Fruit fly (Drosophila melanogaster) whole organism, embryonic: ENCODE data around the gene Acat2.

Experiments used
- Abd-B ChIP-seq: fragments of 200-800 bp; sonication (Bioruptor generic); optimal IDR thresholded peaks from 2 replicates; lab custom pipeline; 2018; ENCODE audit warnings: missing biosample characterization, mild to moderate bottlenecking, missing genetic modification characterization, moderate library complexity
- B-H1 ChIP-seq: fragments of 200-800 bp; sonication (Bioruptor generic); IDR thresholded peaks from 3 replicates; pipeline ENCODE4 v1.3.6; 2022; ENCODE audit warnings: missing biosample characterization, missing genetic modification characterization
- BtbVII ChIP-seq: fragments of 200-800 bp; sonication (Bioruptor generic); optimal IDR thresholded peaks from 3 replicates; lab custom pipeline; 2017; ENCODE audit warnings: missing biosample characterization, mild to moderate bottlenecking, missing genetic modification characterization
- CG10147 ChIP-seq: fragments of 200-800 bp; sonication (Bioruptor generic); optimal IDR thresholded peaks from 2 replicates; lab custom pipeline; 2019; ENCODE audit warnings: missing biosample characterization, mild to moderate bottlenecking, missing genetic modification characterization, moderate library complexity
- CG1233 ChIP-seq: fragments of 200-800 bp; sonication (Bioruptor generic); optimal IDR thresholded peaks from 4 replicates; lab custom pipeline; 2018; ENCODE audit warnings: missing biosample characterization, mild to moderate bottlenecking, missing genetic modification characterization
- CG13287 ChIP-seq: fragments of 200-800 bp; sonication (Bioruptor generic); IDR thresholded peaks from 2 replicates; pipeline ENCODE4 v1.3.6; 2022; ENCODE audit warnings: missing biosample characterization, missing genetic modification characterization; ENCODE audit not compliant: partially characterized antibody
- CG13424 ChIP-seq: fragments of 200-800 bp; sonication (Bioruptor generic); optimal IDR thresholded peaks from 2 replicates; lab custom pipeline; 2019; ENCODE audit warnings: missing biosample characterization, mild to moderate bottlenecking, missing genetic modification characterization, moderate library complexity
- CG14441 ChIP-seq: fragments of 200-800 bp; sonication (Bioruptor generic); IDR thresholded peaks from 2 replicates; pipeline ENCODE4 v1.3.6; 2022; ENCODE audit warnings: missing biosample characterization, missing genetic modification characterization
- CG17359 ChIP-seq: fragments of 200-800 bp; sonication (Bioruptor generic); optimal IDR thresholded peaks from 3 replicates; lab custom pipeline; 2018; ENCODE audit warnings: missing biosample characterization, mild to moderate bottlenecking, missing genetic modification characterization, moderate library complexity
- CG17385 ChIP-seq: fragments of 200-800 bp; sonication (Bioruptor generic); optimal IDR thresholded peaks from 3 replicates; lab custom pipeline; 2018; ENCODE audit warnings: missing biosample characterization, mild to moderate bottlenecking, missing genetic modification characterization
- CG32532 ChIP-seq: fragments of 200-800 bp; sonication (Bioruptor generic); IDR thresholded peaks from 2 replicates; pipeline ENCODE4 v1.3.6; 2022; ENCODE audit warnings: missing biosample characterization, missing genetic modification characterization
- CG3847 ChIP-seq: fragments of 200-800 bp; sonication (Bioruptor generic); IDR thresholded peaks from 2 replicates; pipeline ENCODE4 v1.3.6; 2022; ENCODE audit warnings: missing biosample characterization, missing genetic modification characterization
- CG7271 ChIP-seq: fragments of 200-800 bp; sonication (Bioruptor generic); optimal IDR thresholded peaks from 2 replicates; lab custom pipeline; 2018; ENCODE audit warnings: missing biosample characterization, mild to moderate bottlenecking, missing genetic modification characterization, moderate library complexity
- CG7372 ChIP-seq: fragments of 200-800 bp; sonication (Bioruptor generic); IDR thresholded peaks from 2 replicates; pipeline ENCODE4 v1.3.6; 2022; ENCODE audit warnings: missing biosample characterization, missing genetic modification characterization
- CG7839 ChIP-seq: fragments of 200-800 bp; sonication (Bioruptor generic); optimal IDR thresholded peaks from 3 replicates; lab custom pipeline; 2018; ENCODE audit warnings: missing biosample characterization, mild to moderate bottlenecking, missing genetic modification characterization, moderate library complexity
- CG8359 ChIP-seq: fragments of 200-800 bp; sonication (Bioruptor generic); optimal IDR thresholded peaks from 2 replicates; lab custom pipeline; 2017; ENCODE audit warnings: missing biosample characterization, mild to moderate bottlenecking, missing genetic modification characterization, borderline replicate concordance
- CG8924 ChIP-seq: fragments of 200-800 bp; optimal IDR thresholded peaks from 3 replicates; lab custom pipeline; 2019; ENCODE audit warnings: missing biosample characterization, mild to moderate bottlenecking, missing genetic modification characterization, moderate library complexity
- CoRest ChIP-seq: fragments of 200-800 bp; sonication (Bioruptor generic); optimal IDR thresholded peaks from 3 replicates; lab custom pipeline; 2018; ENCODE audit warnings: missing biosample characterization, mild to moderate bottlenecking, missing genetic modification characterization, moderate library complexity
- Deaf1 ChIP-seq: fragments of 200-800 bp; optimal IDR thresholded peaks from 3 replicates; lab custom pipeline; 2019; ENCODE audit warnings: missing biosample characterization, mild to moderate bottlenecking, missing genetic modification characterization, moderate library complexity
- Dek ChIP-seq: fragments of 200-800 bp; sonication (Bioruptor generic); optimal IDR thresholded peaks from 3 replicates; lab custom pipeline; 2019; ENCODE audit warnings: missing biosample characterization, mild to moderate bottlenecking, missing genetic modification characterization, moderate library complexity
- Drgx ChIP-seq: fragments of 200-800 bp; sonication (Bioruptor generic); IDR thresholded peaks from 2 replicates; pipeline ENCODE4 v1.3.6; 2022; ENCODE audit warnings: missing biosample characterization, missing genetic modification characterization
- E2f1 ChIP-seq: fragments of 200-800 bp; sonication (Bioruptor generic); IDR thresholded peaks from 2 replicates; pipeline ENCODE4 v1.3.6; 2022; ENCODE audit warnings: missing biosample characterization, missing genetic modification characterization
- Fer3 ChIP-seq: fragments of 200-800 bp; sonication (Bioruptor generic); optimal IDR thresholded peaks from 2 replicates; lab custom pipeline; 2018; ENCODE audit warnings: missing biosample characterization, mild to moderate bottlenecking, missing genetic modification characterization, moderate library complexity
- Gsc ChIP-seq: fragments of 200-800 bp; sonication (Bioruptor generic); IDR thresholded peaks from 2 replicates; pipeline ENCODE4 v1.3.6; 2022; ENCODE audit warnings: missing biosample characterization, missing genetic modification characterization
- H15 ChIP-seq: fragments of 200-800 bp; sonication (Bioruptor generic); IDR thresholded peaks from 3 replicates; pipeline ENCODE4 v1.3.6; 2022; ENCODE audit warnings: missing biosample characterization, missing genetic modification characterization
- HLH4C ChIP-seq: fragments of 200-800 bp; sonication (Bioruptor generic); IDR thresholded peaks from 3 replicates; pipeline ENCODE4 v1.3.6; 2022; ENCODE audit warnings: missing biosample characterization, missing genetic modification characterization; ENCODE audit not compliant: partially characterized antibody
- Hr78 ChIP-seq, 2 experiments: fragments of 200-800 bp in 1 of 2; fragments of >200 bp in 1 of 2; sonication (Bioruptor generic) in 1 of 2; optimal IDR thresholded peaks; 2 replicates each; lab custom pipeline; 2017 to 2019; ENCODE audit warnings: missing biosample characterization in 2 of 2, missing genetic modification characterization in 2 of 2, mild to moderate bottlenecking in 1 of 2, moderate library complexity in 1 of 2
- Meics ChIP-seq: fragments of 200-800 bp; sonication (Bioruptor generic); optimal IDR thresholded peaks from 2 replicates; lab custom pipeline; 2017; ENCODE audit warnings: missing biosample characterization, mild to moderate bottlenecking, missing genetic modification characterization
- Nf-YB ChIP-seq: fragments of 200-800 bp; sonication (Bioruptor generic); optimal IDR thresholded peaks from 3 replicates; lab custom pipeline; 2019; ENCODE audit warnings: missing biosample characterization, mild to moderate bottlenecking, missing genetic modification characterization, moderate library complexity
- Ravus ChIP-seq: fragments of 200-800 bp; sonication (Bioruptor generic); IDR thresholded peaks from 2 replicates; pipeline ENCODE4 v1.3.6; 2022; ENCODE audit warnings: missing biosample characterization, missing genetic modification characterization
- Rfx ChIP-seq: fragments of 200-800 bp; sonication (Bioruptor generic); IDR thresholded peaks from 2 replicates; pipeline ENCODE4 v1.3.6; 2022; ENCODE audit warnings: missing biosample characterization, missing genetic modification characterization
- Sox100B ChIP-seq: fragments of 200-800 bp; sonication (Bioruptor generic); optimal IDR thresholded peaks from 3 replicates; lab custom pipeline; 2018; ENCODE audit warnings: missing biosample characterization, mild to moderate bottlenecking, missing genetic modification characterization
- bowl ChIP-seq: fragments of 200-800 bp; sonication (Bioruptor generic); IDR thresholded peaks from 2 replicates; pipeline ENCODE4 v1.3.6; 2022; ENCODE audit warnings: missing biosample characterization, missing genetic modification characterization
- cas ChIP-seq: fragments of 200-800 bp; sonication (Bioruptor generic); IDR thresholded peaks from 2 replicates; pipeline ENCODE4 v1.3.6; 2022; ENCODE audit warnings: missing biosample characterization, missing genetic modification characterization
- disco-r ChIP-seq: fragments of 200-800 bp; sonication (Bioruptor generic); optimal IDR thresholded peaks from 2 replicates; lab custom pipeline; 2016; ENCODE audit warnings: missing biosample characterization, missing genetic modification characterization
- dmrt99B ChIP-seq: fragments of 200-800 bp; sonication (Bioruptor generic); optimal IDR thresholded peaks from 2 replicates; lab custom pipeline; 2018; ENCODE audit warnings: missing biosample characterization, mild to moderate bottlenecking, missing genetic modification characterization, moderate library complexity
- dysf ChIP-seq: fragments of 200-800 bp; sonication (Bioruptor generic); IDR thresholded peaks from 3 replicates; pipeline ENCODE4 v1.3.6; 2022; ENCODE audit warnings: missing biosample characterization, missing genetic modification characterization
- esg ChIP-seq: fragments of 200-800 bp; sonication (Bioruptor generic); conservative IDR thresholded peaks from 2 replicates; pipeline ENCODE4 v1.3.6; 2022; ENCODE audit warnings: missing biosample characterization, missing genetic modification characterization
- h ChIP-seq: fragments of >200 bp; optimal IDR thresholded peaks from 2 replicates; lab custom pipeline; 2017
- her ChIP-seq: fragments of 200-800 bp; sonication (Bioruptor generic); optimal IDR thresholded peaks from 2 replicates; lab custom pipeline; 2016; ENCODE audit warnings: missing biosample characterization, missing genetic modification characterization
- kah ChIP-seq: fragments of 200-800 bp; sonication (Bioruptor generic); optimal IDR thresholded peaks from 2 replicates; lab custom pipeline; 2018; ENCODE audit warnings: missing biosample characterization, mild to moderate bottlenecking, missing genetic modification characterization
- mld ChIP-seq: fragments of 200-800 bp; sonication (Bioruptor generic); IDR thresholded peaks from 3 replicates; pipeline ENCODE4 v1.3.6; 2022; ENCODE audit warnings: missing biosample characterization, missing genetic modification characterization; ENCODE audit not compliant: partially characterized antibody
- nerfin-2 ChIP-seq: fragments of 200-800 bp; sonication (Bioruptor generic); IDR thresholded peaks from 2 replicates; pipeline ENCODE4 v1.3.6; 2022; ENCODE audit warnings: missing biosample characterization, missing genetic modification characterization; ENCODE audit not compliant: partially characterized antibody
- oc ChIP-seq: fragments of 200-800 bp; sonication (Bioruptor generic); optimal IDR thresholded peaks from 2 replicates; lab custom pipeline; 2018; ENCODE audit warnings: missing biosample characterization, mild to moderate bottlenecking, missing genetic modification characterization, moderate library complexity
- row ChIP-seq: fragments of 200-800 bp; sonication (Bioruptor generic); IDR thresholded peaks from 3 replicates; pipeline ENCODE4 v1.3.6; 2022; ENCODE audit warnings: missing biosample characterization, missing genetic modification characterization
- sima ChIP-seq: fragments of 200-800 bp; sonication (Bioruptor generic); optimal IDR thresholded peaks from 2 replicates; lab custom pipeline; 2016; ENCODE audit warnings: missing biosample characterization, missing genetic modification characterization
- slbo ChIP-seq: fragments of 200-800 bp; sonication (Bioruptor generic); IDR thresholded peaks from 2 replicates; pipeline ENCODE4 v1.3.6; 2022; ENCODE audit warnings: missing biosample characterization, missing genetic modification characterization
- stwl ChIP-seq: fragments of 200-800 bp; sonication (Bioruptor generic); optimal IDR thresholded peaks from 3 replicates; lab custom pipeline; 2018; ENCODE audit warnings: missing biosample characterization, mild to moderate bottlenecking, missing genetic modification characterization, moderate library complexity

Acat2 gene

DNA sequence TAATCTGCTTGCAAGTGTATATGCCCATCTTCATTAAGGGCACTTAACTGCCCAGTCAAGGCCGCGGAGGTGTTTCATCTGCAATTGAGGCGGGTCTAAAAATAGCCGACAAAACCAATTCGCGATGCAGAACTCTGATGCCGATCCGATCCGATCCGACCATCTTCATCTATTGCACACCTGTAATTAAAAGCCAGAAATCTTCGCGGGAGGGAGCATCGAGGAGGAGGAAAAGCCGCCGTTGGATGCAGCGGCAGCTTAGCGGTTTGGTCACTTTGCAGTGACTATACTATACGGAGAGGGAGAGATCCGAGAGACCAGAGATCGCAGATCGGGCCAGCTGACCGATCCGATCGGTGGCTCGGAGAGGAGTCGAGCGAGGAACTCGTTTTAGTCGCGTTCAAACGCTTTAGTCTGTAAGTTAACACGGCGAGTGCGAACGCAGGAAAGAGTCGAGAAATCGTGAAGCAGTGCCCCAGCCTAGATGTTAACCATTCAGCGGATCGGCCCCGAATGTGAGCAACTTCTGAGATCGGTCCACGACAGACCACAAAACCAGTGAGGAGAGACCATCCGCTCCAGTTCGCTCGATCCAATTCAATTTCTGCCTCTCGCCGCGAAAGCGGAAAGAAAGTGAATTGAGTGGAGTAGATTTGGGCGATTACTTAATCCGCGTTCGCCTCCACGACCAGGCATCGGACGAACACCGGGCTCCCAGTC, 46.5 kb upstream of the Acat2 start, which contains the start of gene tfc (continued):
- TF ChIP-seq bowl (GFP tag; lab: Robert Waterston, UW) = no peak
- no peak for TF ChIP-seq Ravus (GFP tag; lab: Robert Waterston, UW)
- TF ChIP-seq stwl (tag; lab: Kevin White, UChicago) = no peak
- TF ChIP-seq CG7271 (tag; lab: Kevin White, UChicago) = no peak
- TF ChIP-seq Drgx (GFP tag; lab: Robert Waterston, UW) = 0 out of 2 replicates have a peak, but pooled peaks have one; percentile 33
- TF ChIP-seq Hr78 (GFP tag; optimal IDR thresholded peaks at IDR 0.05; lab: Kevin White, UChicago) = no peak
- TF ChIP-seq nerfin-2 (GFP tag; lab: Robert Waterston, UW) = no peak
- no peak for TF ChIP-seq Nf-YB (GFP tag; lab: Kevin White, UChicago)
- no peak for TF ChIP-seq cas (GFP tag; lab: Robert Waterston, UW)
- peak; percentile 90 for TF ChIP-seq Deaf1 (tag; lab: Kevin White, UChicago)
- TF ChIP-seq oc (tag; lab: Kevin White, UChicago) = peak; percentile 18
- TF ChIP-seq CG13287 (GFP tag; lab: Robert Waterston, UW) = 0 out of 2 replicates have a peak, but pooled peaks have one; percentile 20
- no peak for TF ChIP-seq her (GFP tag; lab: Kevin White, UChicago)
- TF ChIP-seq BtbVII (GFP tag; lab: Kevin White, UChicago) = no peak

DNA sequence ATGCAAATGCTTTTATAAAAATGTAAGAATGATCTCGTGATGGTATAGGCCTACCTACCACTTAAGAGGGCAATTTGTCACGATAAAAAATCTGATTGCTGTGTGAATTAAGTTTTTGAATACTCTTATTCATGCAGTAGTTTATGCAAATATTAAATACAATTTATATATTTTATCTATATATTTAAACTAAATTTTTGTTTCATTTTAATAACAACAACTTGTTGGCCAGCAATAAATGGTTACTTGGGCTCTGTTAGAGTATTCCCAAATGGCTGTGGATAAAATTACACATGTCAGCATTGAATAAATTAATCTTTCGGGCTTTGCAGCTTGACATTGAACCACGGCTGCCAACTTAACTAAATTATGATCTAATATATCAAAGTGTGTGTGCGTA, 44.2 kb upstream of the Acat2 start:
- TF ChIP-seq CG1233 = peak; percentile 3
- TF ChIP-seq B-H1 (GFP tag; lab: Robert Waterston, UW) = no peak
- peak; percentile 51 for TF ChIP-seq Rfx
- TF ChIP-seq mld (GFP tag; lab: Robert Waterston, UW) = no peak
- peak; percentile 29 for TF ChIP-seq esg
- peak; percentile 53 for TF ChIP-seq Fer3 (tag; lab: Kevin White, UChicago)
- TF ChIP-seq CG8359 (GFP tag; lab: Kevin White, UChicago) = no peak
- peak; percentile 69 for TF ChIP-seq row (GFP tag; lab: Robert Waterston, UW)
- peak; percentile 27 for TF ChIP-seq CG13424 (tag; lab: Kevin White, UChicago)
- TF ChIP-seq CG3847 (GFP tag; lab: Robert Waterston, UW) = peak; percentile 47
- TF ChIP-seq CG10147 = peak; percentile 8
- TF ChIP-seq dysf (GFP tag; lab: Robert Waterston, UW) = peak; percentile 62; the same call in 2 of the 3 replicates
- no peak for TF ChIP-seq CG7372
- TF ChIP-seq sima (GFP tag; lab: Kevin White, UChicago) = no peak
- peak; percentile 4 for TF ChIP-seq Abd-B (GFP tag; lab: Kevin White, UChicago)
- TF ChIP-seq E2f1 (GFP tag; lab: Robert Waterston, UW) = peak; percentile 35
- peak; percentile 34 for TF ChIP-seq Meics (GFP tag; lab: Kevin White, UChicago)
- peak; percentile 41; the same call in 1 of the 2 replicates for TF ChIP-seq CG14441 (GFP tag; lab: Robert Waterston, UW)
- TF ChIP-seq CG8924 = peak; percentile 27
- no peak for TF ChIP-seq CG17359
- peak; percentile 40 for TF ChIP-seq CG7839 (tag; lab: Kevin White, UChicago)
- peak; percentile 51 for TF ChIP-seq CG32532 (GFP tag; lab: Robert Waterston, UW)
- TF ChIP-seq h = no peak
- TF ChIP-seq slbo = peak; percentile 70
- peak; percentile 20 for TF ChIP-seq dmrt99B (tag; lab: Kevin White, UChicago)
- TF ChIP-seq Dek = peak; percentile 28
- TF ChIP-seq CG17385 = peak; percentile 15
- TF ChIP-seq CoRest (tag; lab: Kevin White, UChicago) = peak; percentile 40
- no peak for TF ChIP-seq Sox100B (GFP tag; lab: Kevin White, UChicago)
- TF ChIP-seq Gsc = no peak
- no peak for TF ChIP-seq kah (GFP tag; lab: Kevin White, UChicago)
- TF ChIP-seq HLH4C (GFP tag; lab: Robert Waterston, UW) = no peak
- no peak for TF ChIP-seq disco-r (GFP tag; lab: Kevin White, UChicago)
- TF ChIP-seq H15 (GFP tag; lab: Robert Waterston, UW) = no peak
